Worm (Caenorhabditis elegans): ENCODE data around the gene W06D11.2.

- TF ChIP-seq nhr-11 (tag; optimal IDR thresholded peaks at IDR 0.05) (no peak), ceh-30 (tag; optimal IDR thresholded peaks at IDR 0.05) (no peak), dve-1 (tag; optimal IDR thresholded peaks at IDR 0.05) (no peak), fkh-10 (GFP tag; optimal IDR thresholded peaks at IDR 0.05) (no peak), nfya-1 (tag; optimal IDR thresholded peaks at IDR 0.05) (no peak), ceh-34 (tag; optimal IDR thresholded peaks at IDR 0.05) (no peak), ceh-24 (tag; optimal IDR thresholded peaks at IDR 0.05) (no peak), ceh-9 (tag; optimal IDR thresholded peaks at IDR 0.05) (no peak), hlh-30 (tag; optimal IDR thresholded peaks at IDR 0.05; ENCODE audit: insufficient read depth) (no peak), T23F11.4 (GFP tag; optimal IDR thresholded peaks at IDR 0.05) (no peak)
Measured at ce11 chrX:12290539-12290938, 6.0 kb downstream of the W06D11.2 start, which contains the start of gene C04B4.4.
